Fruit fly (Drosophila melanogaster) whole organism, embryonic: ENCODE results near the gene Datp.
A peak's percentile ranks its signal among the peaks of the same experiment; 100 is the strongest.

Experiments
- Adf1 ChIP-seq: fragments of 200-800 bp; sonication (Bioruptor generic); IDR thresholded peaks from 2 replicates; pipeline ENCODE4 v1.3.6; 2022; ENCODE audit warnings: missing biosample characterization, missing genetic modification characterization
- B-H1 ChIP-seq: fragments of 200-800 bp; sonication (Bioruptor generic); IDR thresholded peaks from 3 replicates; pipeline ENCODE4 v1.3.6; 2022; ENCODE audit warnings: missing biosample characterization, missing genetic modification characterization
- C15 ChIP-seq: fragments of 200-800 bp; sonication (Bioruptor generic); IDR thresholded peaks from 3 replicates; pipeline ENCODE4 v1.3.6; 2022; ENCODE audit warnings: missing biosample characterization, missing genetic modification characterization
- CG11398 ChIP-seq: fragments of 200-800 bp; sonication (Bioruptor generic); optimal IDR thresholded peaks from 2 replicates; lab custom pipeline; 2016; ENCODE audit warnings: missing biosample characterization, missing genetic modification characterization
- CG11504 ChIP-seq: fragments of 200-800 bp; sonication (Bioruptor generic); optimal IDR thresholded peaks from 3 replicates; lab custom pipeline; 2019; ENCODE audit warnings: missing biosample characterization, mild to moderate bottlenecking, missing genetic modification characterization, moderate library complexity
- CG11696 ChIP-seq: fragments of 200-800 bp; sonication (Bioruptor generic); IDR thresholded peaks from 2 replicates; pipeline ENCODE4 v1.3.6; 2022; ENCODE audit warnings: missing biosample characterization, missing genetic modification characterization
- CG1529 ChIP-seq: fragments of 200-800 bp; sonication (Bioruptor generic); optimal IDR thresholded peaks from 3 replicates; lab custom pipeline; 2018; ENCODE audit warnings: missing biosample characterization, missing genetic modification characterization
- CG18764 ChIP-seq: fragments of 200-800 bp; sonication (Bioruptor generic); optimal IDR thresholded peaks from 3 replicates; lab custom pipeline; 2016; ENCODE audit warnings: missing biosample characterization, missing genetic modification characterization
- CG2120 ChIP-seq: fragments of 200-800 bp; sonication (Bioruptor generic); optimal IDR thresholded peaks from 3 replicates; lab custom pipeline; 2016; ENCODE audit warnings: missing biosample characterization, missing genetic modification characterization
- CG31388 ChIP-seq: fragments of 200-800 bp; sonication (Bioruptor generic); optimal IDR thresholded peaks from 2 replicates; lab custom pipeline; 2016; ENCODE audit warnings: missing biosample characterization, missing genetic modification characterization
- CG3163 ChIP-seq: fragments of 200-800 bp; sonication (Bioruptor generic); optimal IDR thresholded peaks from 3 replicates; lab custom pipeline; 2016; ENCODE audit warnings: missing biosample characterization, missing genetic modification characterization
- CG4707 ChIP-seq: fragments of 200-800 bp; sonication (Bioruptor generic); optimal IDR thresholded peaks from 2 replicates; lab custom pipeline; 2018; ENCODE audit warnings: missing biosample characterization, mild to moderate bottlenecking, missing genetic modification characterization, moderate library complexity
- CG5245 ChIP-seq: fragments of 200-800 bp; sonication (Bioruptor generic); optimal IDR thresholded peaks from 3 replicates; lab custom pipeline; 2016; ENCODE audit warnings: missing biosample characterization, missing genetic modification characterization
- CG6272 ChIP-seq: fragments of 200-800 bp; sonication (Bioruptor generic); IDR thresholded peaks from 2 replicates; pipeline ENCODE4 v1.3.6; 2022; ENCODE audit warnings: missing biosample characterization, missing genetic modification characterization
- CG6854 ChIP-seq: fragments of 200-800 bp; sonication (Bioruptor generic); optimal IDR thresholded peaks from 3 replicates; lab custom pipeline; 2017; ENCODE audit warnings: missing biosample characterization, mild to moderate bottlenecking, missing genetic modification characterization
- CG7963 ChIP-seq: fragments of 200-800 bp; sonication (Bioruptor generic); IDR thresholded peaks from 3 replicates; pipeline ENCODE4 v1.3.6; 2022; ENCODE audit warnings: missing biosample characterization, missing genetic modification characterization; ENCODE audit not compliant: partially characterized antibody
- CG8924 ChIP-seq: fragments of 200-800 bp; optimal IDR thresholded peaks from 3 replicates; lab custom pipeline; 2019; ENCODE audit warnings: missing biosample characterization, mild to moderate bottlenecking, missing genetic modification characterization, moderate library complexity
- ERR ChIP-seq: fragments of 200-800 bp; sonication (Bioruptor generic); optimal IDR thresholded peaks from 2 replicates; lab custom pipeline; 2016; ENCODE audit warnings: missing biosample characterization, missing genetic modification characterization
- H2.0 ChIP-seq: fragments of 200-800 bp; sonication (Bioruptor generic); IDR thresholded peaks from 2 replicates; pipeline ENCODE4 v1.3.6; 2022; ENCODE audit warnings: missing biosample characterization, missing genetic modification characterization
- Hr3 ChIP-seq: fragments of 200-800 bp; sonication (Bioruptor generic); optimal IDR thresholded peaks from 3 replicates; lab custom pipeline; 2016; ENCODE audit warnings: missing biosample characterization, missing genetic modification characterization
- Jarid2 ChIP-seq: fragments of 200-800 bp; sonication (Bioruptor generic); optimal IDR thresholded peaks from 3 replicates; lab custom pipeline; 2017; ENCODE audit warnings: mild to moderate bottlenecking, missing biosample characterization, missing genetic modification reagents, missing genetic modification characterization
- Lhr ChIP-seq: fragments of 200-800 bp; sonication (Bioruptor generic); optimal IDR thresholded peaks from 3 replicates; lab custom pipeline; 2017; ENCODE audit warnings: mild to moderate bottlenecking, missing biosample characterization, missing genetic modification reagents, missing genetic modification characterization
- Mad ChIP-seq: fragments of 200-800 bp; sonication (Bioruptor generic); optimal IDR thresholded peaks from 2 replicates; lab custom pipeline; 2016; ENCODE audit warnings: missing biosample characterization, missing genetic modification characterization
- Neu2 ChIP-seq: fragments of 200-800 bp; sonication (Bioruptor generic); optimal IDR thresholded peaks from 3 replicates; lab custom pipeline; 2016; ENCODE audit warnings: missing biosample characterization, missing genetic modification characterization, borderline replicate concordance
- Opbp ChIP-seq: fragments of 200-800 bp; sonication (Bioruptor generic); IDR thresholded peaks from 3 replicates; pipeline ENCODE4 v1.3.6; 2022; ENCODE audit warnings: missing biosample characterization, missing genetic modification characterization; ENCODE audit not compliant: partially characterized antibody
- Sox102F ChIP-seq: fragments of 200-800 bp; sonication (Bioruptor generic); optimal IDR thresholded peaks from 2 replicates; lab custom pipeline; 2018; ENCODE audit warnings: missing biosample characterization, mild to moderate bottlenecking, missing genetic modification characterization, moderate library complexity
- Sry-β ChIP-seq: fragments of 200-800 bp; sonication (Bioruptor generic); optimal IDR thresholded peaks from 2 replicates; lab custom pipeline; 2018; ENCODE audit warnings: missing biosample characterization, mild to moderate bottlenecking, missing genetic modification characterization, moderate library complexity
- amos ChIP-seq: fragments of 200-800 bp; sonication (Bioruptor generic); IDR thresholded peaks from 2 replicates; pipeline ENCODE4 v1.3.6; 2022; ENCODE audit warnings: missing biosample characterization, missing genetic modification characterization; ENCODE audit not compliant: partially characterized antibody
- aop ChIP-seq: fragments of 200-800 bp; sonication (Bioruptor generic); IDR thresholded peaks from 2 replicates; pipeline ENCODE4 v1.3.6; 2022; ENCODE audit warnings: missing biosample characterization, missing genetic modification characterization
- caup ChIP-seq: fragments of 200-800 bp; sonication (Bioruptor generic); optimal IDR thresholded peaks from 3 replicates; lab custom pipeline; 2017; ENCODE audit warnings: missing biosample characterization, mild to moderate bottlenecking, missing genetic modification characterization, moderate library complexity; ENCODE audit not compliant: severe bottlenecking
- chinmo ChIP-seq: fragments of 200-800 bp; sonication (Bioruptor generic); IDR thresholded peaks from 4 replicates; pipeline ENCODE4 v1.3.6; 2022; ENCODE audit warnings: missing biosample characterization, missing genetic modification characterization; ENCODE audit not compliant: partially characterized antibody
- cwo ChIP-seq: fragments of 200-800 bp; sonication (Bioruptor generic); optimal IDR thresholded peaks from 3 replicates; lab custom pipeline; 2017; ENCODE audit warnings: missing biosample characterization, missing genetic modification characterization, mild to moderate bottlenecking, moderate library complexity, missing genetic modification reagents
- eve ChIP-seq, 2 experiments: fragments of >200 bp; optimal IDR thresholded peaks; 2 replicates each; lab custom pipeline; 2017; ENCODE audit warnings: missing biosample characterization in 2 of 2, missing genetic modification characterization in 2 of 2
- ham ChIP-seq: fragments of 200-800 bp; sonication (Bioruptor generic); IDR thresholded peaks from 2 replicates; pipeline ENCODE4 v1.3.6; 2022; ENCODE audit warnings: missing biosample characterization, missing genetic modification characterization
- hb ChIP-seq: fragments of 200-800 bp; sonication (Bioruptor generic); IDR thresholded peaks from 3 replicates; pipeline ENCODE4 v1.3.6; 2022; ENCODE audit warnings: missing biosample characterization, missing genetic modification characterization; ENCODE audit not compliant: partially characterized antibody
- kni ChIP-seq: fragments of 200-800 bp; sonication (Bioruptor generic); optimal IDR thresholded peaks from 3 replicates; lab custom pipeline; 2017; ENCODE audit warnings: mild to moderate bottlenecking, missing biosample characterization, missing genetic modification reagents, missing genetic modification characterization
- lov ChIP-seq, 2 experiments: fragments of 200-800 bp in 1 of 2; fragments of >200 bp in 1 of 2; sonication (Bioruptor generic) in 1 of 2; IDR thresholded peaks in 1 of 2; optimal IDR thresholded peaks in 1 of 2; 2 replicates in 1 of 2; 3 replicates in 1 of 2; pipeline versions ENCODE4 v1.3.6 to Lab custom; 2017 to 2022; ENCODE audit warnings: missing biosample characterization in 1 of 2, missing genetic modification characterization in 1 of 2
- mld ChIP-seq: fragments of 200-800 bp; sonication (Bioruptor generic); IDR thresholded peaks from 3 replicates; pipeline ENCODE4 v1.3.6; 2022; ENCODE audit warnings: missing biosample characterization, missing genetic modification characterization; ENCODE audit not compliant: partially characterized antibody
- odd ChIP-seq: fragments of 200-800 bp; sonication (Bioruptor generic); optimal IDR thresholded peaks from 2 replicates; lab custom pipeline; 2017; ENCODE audit warnings: missing biosample characterization, mild to moderate bottlenecking, missing genetic modification characterization
- prd ChIP-seq, 3 experiments: fragments of >200 bp in 2 of 3; fragments of 200-800 bp in 1 of 3; sonication (Bioruptor generic) in 1 of 3; optimal IDR thresholded peaks in 2 of 3; IDR thresholded peaks in 1 of 3; 2 replicates in 2 of 3; 3 replicates in 1 of 3; pipeline versions ENCODE4 v1.3.6 to Lab custom; 2017 to 2022; ENCODE audit warnings: missing biosample characterization in 1 of 3, missing genetic modification characterization in 1 of 3
- psq ChIP-seq: fragments of 200-800 bp; sonication (Bioruptor generic); optimal IDR thresholded peaks from 2 replicates; lab custom pipeline; 2017; ENCODE audit warnings: missing biosample characterization, missing genetic modification characterization
- pum ChIP-seq: fragments of 200-800 bp; sonication (Bioruptor generic); optimal IDR thresholded peaks from 2 replicates; lab custom pipeline; 2016; ENCODE audit warnings: missing biosample characterization, missing genetic modification characterization
- ro ChIP-seq: fragments of 200-800 bp; sonication (Bioruptor generic); IDR thresholded peaks from 2 replicates; pipeline ENCODE4 v1.3.6; 2022; ENCODE audit warnings: missing biosample characterization, missing genetic modification characterization
- sna ChIP-seq: fragments of 200-800 bp; sonication (Bioruptor generic); IDR thresholded peaks from 2 replicates; pipeline ENCODE4 v1.3.6; 2022; ENCODE audit warnings: missing biosample characterization, missing genetic modification characterization; ENCODE audit not compliant: partially characterized antibody
- ssp ChIP-seq: fragments of 200-800 bp; sonication (Bioruptor generic); IDR thresholded peaks from 2 replicates; pipeline ENCODE4 v1.3.6; 2022; ENCODE audit warnings: missing biosample characterization, missing genetic modification characterization
- tx ChIP-seq: fragments of 200-800 bp; sonication (Bioruptor generic); optimal IDR thresholded peaks from 2 replicates; lab custom pipeline; 2016; ENCODE audit warnings: missing biosample characterization, missing genetic modification characterization
- unc-4 ChIP-seq: fragments of 200-800 bp; sonication (Bioruptor generic); IDR thresholded peaks from 2 replicates; pipeline ENCODE4 v1.3.6; 2022; ENCODE audit warnings: missing biosample characterization, missing genetic modification characterization; ENCODE audit not compliant: partially characterized antibody
- wek ChIP-seq: fragments of 200-800 bp; sonication (Bioruptor generic); optimal IDR thresholded peaks from 3 replicates; lab custom pipeline; 2018; ENCODE audit warnings: missing biosample characterization, mild to moderate bottlenecking, missing genetic modification characterization, moderate library complexity
- zfh1 ChIP-seq: fragments of 200-800 bp; sonication (Bioruptor generic); IDR thresholded peaks from 3 replicates; pipeline ENCODE4 v1.3.6; 2022; ENCODE audit warnings: missing biosample characterization, missing genetic modification characterization

The Datp gene

dm6 chr2L:9954119-9954518 is 15.5 kb upstream of the Datp start, which contains the start of the genes CG13126 and CG4709 (continued):
- TF ChIP-seq prd (optimal IDR thresholded peaks at IDR 0.05; lab: Kevin White, UChicago) (no peak), prd (GFP tag; IDR thresholded peaks at IDR 0.05; lab: Robert Waterston, UW) (peak; percentile 92), CG6272 (GFP tag; lab: Robert Waterston, UW) (peak; percentile 86), chinmo (GFP tag; lab: Robert Waterston, UW) (no peak), CG6854 (GFP tag; lab: Kevin White, UChicago) (peak; percentile 87), CG7963 (no peak), odd (GFP tag; lab: Kevin White, UChicago) (peak; percentile 82), pum (peak; percentile 40), tx (no peak), CG8924 (peak; percentile 94), sna (no peak), aop (GFP tag; lab: Robert Waterston, UW) (no peak), eve (GFP tag; optimal IDR thresholded peaks at IDR 0.05; lab: Kevin White, UChicago) (no peak), CG4707 (GFP tag; lab: Kevin White, UChicago) (peak; percentile 57), ham (no peak), ERR (no peak), CG31388 (GFP tag; lab: Kevin White, UChicago) (peak; percentile 84), CG11398 (GFP tag; lab: Kevin White, UChicago) (no peak), Hr3 (GFP tag; lab: Kevin White, UChicago) (peak; percentile 89), CG2120 (GFP tag; lab: Kevin White, UChicago) (peak; percentile 82), ro (peak; percentile 75), H2.0 (peak; percentile 82), Lhr (GFP tag; lab: Kevin White, UChicago) (peak; percentile 79), Mad (GFP tag; lab: Kevin White, UChicago) (peak; percentile 45), CG11696 (GFP tag; lab: Robert Waterston, UW) (peak; percentile 100), CG3163 (GFP tag; lab: Kevin White, UChicago) (no peak), cwo (GFP tag; lab: Kevin White, UChicago) (peak; percentile 88), Sox102F (GFP tag; lab: Kevin White, UChicago) (peak; percentile 91), Opbp (no peak), hb (no peak), psq (GFP tag; lab: Kevin White, UChicago) (peak; percentile 64), C15 (GFP tag; lab: Robert Waterston, UW) (0 out of 3 replicates have a peak, but pooled peaks have one; percentile 20), Jarid2 (GFP tag; lab: Kevin White, UChicago) (peak; percentile 67), wek (GFP tag; lab: Kevin White, UChicago) (no peak), CG5245 (GFP tag; lab: Kevin White, UChicago) (peak; percentile 77), mld (GFP tag; lab: Robert Waterston, UW) (no peak), caup (peak; percentile 90), CG11504 (tag; lab: Kevin White, UChicago) (peak; percentile 91), ssp (peak; percentile 77), CG18764 (GFP tag; lab: Kevin White, UChicago) (peak; percentile 86), Adf1 (GFP tag; lab: Robert Waterston, UW) (peak; percentile 70), amos (GFP tag; lab: Robert Waterston, UW) (no peak), Sry-β (GFP tag; lab: Kevin White, UChicago) (peak; percentile 61), kni (GFP tag; lab: Kevin White, UChicago) (no peak), zfh1 (GFP tag; lab: Robert Waterston, UW) (peak; percentile 90), B-H1 (peak; percentile 73), Neu2 (no peak), lov (optimal IDR thresholded peaks at IDR 0.05; lab: Kevin White, UChicago) (no peak), lov (GFP tag; IDR thresholded peaks at IDR 0.05; lab: Robert Waterston, UW) (peak; percentile 68; the same call in 2 of the 3 replicates), CG1529 (GFP tag; lab: Kevin White, UChicago) (peak; percentile 70), unc-4 (GFP tag; lab: Robert Waterston, UW) (0 out of 2 replicates have a peak, but pooled peaks have one; percentile 25)
